Fruit fly (Drosophila melanogaster) whole organism, embryonic: ENCODE results near the gene bon.

Source experiments
- Bgb ChIP-seq: fragments of 200-800 bp; sonication (Bioruptor generic); IDR thresholded peaks from 2 replicates; pipeline ENCODE4 v1.3.6; 2022; ENCODE audit warnings: missing biosample characterization, missing genetic modification characterization; ENCODE audit not compliant: partially characterized antibody
- CG10147 ChIP-seq: fragments of 200-800 bp; sonication (Bioruptor generic); optimal IDR thresholded peaks from 2 replicates; lab custom pipeline; 2019; ENCODE audit warnings: missing biosample characterization, mild to moderate bottlenecking, missing genetic modification characterization, moderate library complexity
- CG11085 ChIP-seq: fragments of 200-800 bp; sonication (Bioruptor generic); IDR thresholded peaks from 2 replicates; pipeline ENCODE4 v1.3.6; 2022; ENCODE audit warnings: missing biosample characterization, missing genetic modification characterization
- CG14014 ChIP-seq: fragments of 200-800 bp; sonication (Bioruptor generic); IDR thresholded peaks from 2 replicates; pipeline ENCODE4 v1.3.6; 2022; ENCODE audit warnings: missing biosample characterization, missing genetic modification characterization
- CG14860 ChIP-seq: fragments of 200-800 bp; sonication (Bioruptor generic); IDR thresholded peaks from 3 replicates; pipeline ENCODE4 v1.3.6; 2022; ENCODE audit warnings: missing biosample characterization, missing genetic modification characterization; ENCODE audit not compliant: partially characterized antibody
- CG15269 ChIP-seq: fragments of 200-800 bp; sonication (Bioruptor generic); optimal IDR thresholded peaks from 2 replicates; lab custom pipeline; 2018; ENCODE audit warnings: missing biosample characterization, mild to moderate bottlenecking, missing genetic modification characterization, moderate library complexity
- CG1647 ChIP-seq: fragments of 200-800 bp; sonication (Bioruptor generic); optimal IDR thresholded peaks from 3 replicates; lab custom pipeline; 2016; ENCODE audit warnings: missing biosample characterization, missing genetic modification characterization
- CG17328 ChIP-seq: fragments of 200-800 bp; sonication (Bioruptor generic); IDR thresholded peaks from 2 replicates; pipeline ENCODE4 v1.3.6; 2022; ENCODE audit warnings: missing biosample characterization, missing genetic modification characterization
- CG18599 ChIP-seq: fragments of 200-800 bp; sonication (Bioruptor generic); optimal IDR thresholded peaks from 3 replicates; lab custom pipeline; 2017; ENCODE audit warnings: missing biosample characterization, missing genetic modification characterization, mild to moderate bottlenecking, moderate library complexity, missing genetic modification reagents
- CG34224 ChIP-seq: fragments of 200-800 bp; sonication (Bioruptor generic); IDR thresholded peaks from 3 replicates; pipeline ENCODE4 v1.3.6; 2022; ENCODE audit warnings: missing biosample characterization, missing genetic modification characterization; ENCODE audit not compliant: partially characterized antibody
- CG3847 ChIP-seq: fragments of 200-800 bp; sonication (Bioruptor generic); IDR thresholded peaks from 2 replicates; pipeline ENCODE4 v1.3.6; 2022; ENCODE audit warnings: missing biosample characterization, missing genetic modification characterization
- CG43689 ChIP-seq: fragments of 200-800 bp; sonication (Bioruptor generic); IDR thresholded peaks from 2 replicates; pipeline ENCODE4 v1.3.6; 2022; ENCODE audit warnings: missing biosample characterization, missing genetic modification characterization
- CG4854 ChIP-seq: fragments of 200-800 bp; sonication (Bioruptor generic); optimal IDR thresholded peaks from 2 replicates; lab custom pipeline; 2016; ENCODE audit warnings: missing biosample characterization, missing genetic modification characterization, inconsistent platforms
- CG8281 ChIP-seq: fragments of 200-800 bp; sonication (Bioruptor generic); optimal IDR thresholded peaks from 2 replicates; lab custom pipeline; 2018; ENCODE audit warnings: missing biosample characterization, mild to moderate bottlenecking, missing genetic modification characterization, moderate library complexity
- CG8765 ChIP-seq: fragments of 200-800 bp; sonication (Bioruptor generic); IDR thresholded peaks from 2 replicates; pipeline ENCODE4 v1.3.6; 2022; ENCODE audit warnings: missing biosample characterization, missing genetic modification characterization
- CG9215 ChIP-seq: fragments of 200-800 bp; sonication (Bioruptor generic); IDR thresholded peaks from 2 replicates; pipeline ENCODE4 v1.3.6; 2022; ENCODE audit warnings: missing biosample characterization, missing genetic modification characterization
- CG9876 ChIP-seq: fragments of 200-800 bp; sonication (Bioruptor generic); optimal IDR thresholded peaks from 2 replicates; lab custom pipeline; 2016; ENCODE audit warnings: missing biosample characterization, missing genetic modification characterization
- D ChIP-seq, 2 experiments: fragments of 200-800 bp in 1 of 2; fragments of >200 bp in 1 of 2; sonication (Bioruptor generic) in 1 of 2; optimal IDR thresholded peaks; 2 replicates in 1 of 2; 3 replicates in 1 of 2; lab custom pipeline; 2017; ENCODE audit warnings: mild to moderate bottlenecking in 1 of 2, missing biosample characterization in 1 of 2, missing genetic modification characterization in 1 of 2, missing genetic modification reagents in 1 of 2
- Fer3 ChIP-seq: fragments of 200-800 bp; sonication (Bioruptor generic); optimal IDR thresholded peaks from 2 replicates; lab custom pipeline; 2018; ENCODE audit warnings: missing biosample characterization, mild to moderate bottlenecking, missing genetic modification characterization, moderate library complexity
- Hey ChIP-seq: fragments of 200-800 bp; sonication (Bioruptor generic); optimal IDR thresholded peaks from 3 replicates; lab custom pipeline; 2018; ENCODE audit warnings: missing biosample characterization, mild to moderate bottlenecking, missing genetic modification characterization
- Kr ChIP-seq: fragments of 200-800 bp; sonication (Bioruptor generic); optimal IDR thresholded peaks from 2 replicates; lab custom pipeline; 2017; ENCODE audit warnings: missing biosample characterization, mild to moderate bottlenecking, missing genetic modification characterization
- Meics ChIP-seq: fragments of 200-800 bp; sonication (Bioruptor generic); optimal IDR thresholded peaks from 2 replicates; lab custom pipeline; 2017; ENCODE audit warnings: missing biosample characterization, mild to moderate bottlenecking, missing genetic modification characterization
- NC2β ChIP-seq: fragments of 200-800 bp; sonication (Bioruptor generic); optimal IDR thresholded peaks from 2 replicates; lab custom pipeline; 2016; ENCODE audit warnings: missing biosample characterization, missing genetic modification characterization
- Oaz ChIP-seq: fragments of 200-800 bp; sonication (Bioruptor generic); IDR thresholded peaks from 2 replicates; pipeline ENCODE4 v1.3.6; 2022; ENCODE audit warnings: missing biosample characterization, missing genetic modification characterization
- Opbp ChIP-seq: fragments of 200-800 bp; sonication (Bioruptor generic); IDR thresholded peaks from 3 replicates; pipeline ENCODE4 v1.3.6; 2022; ENCODE audit warnings: missing biosample characterization, missing genetic modification characterization; ENCODE audit not compliant: partially characterized antibody
- Optix ChIP-seq: fragments of 200-800 bp; sonication (Bioruptor generic); IDR thresholded peaks from 3 replicates; pipeline ENCODE4 v1.3.6; 2022; ENCODE audit warnings: missing biosample characterization, missing genetic modification characterization
- cas ChIP-seq: fragments of 200-800 bp; sonication (Bioruptor generic); IDR thresholded peaks from 2 replicates; pipeline ENCODE4 v1.3.6; 2022; ENCODE audit warnings: missing biosample characterization, missing genetic modification characterization
- caup ChIP-seq: fragments of 200-800 bp; sonication (Bioruptor generic); optimal IDR thresholded peaks from 3 replicates; lab custom pipeline; 2017; ENCODE audit warnings: missing biosample characterization, mild to moderate bottlenecking, missing genetic modification characterization, moderate library complexity; ENCODE audit not compliant: severe bottlenecking
- crp ChIP-seq, 2 experiments: fragments of 200-800 bp; sonication (Bioruptor generic); optimal IDR thresholded peaks; 2 replicates in 1 of 2; 3 replicates in 1 of 2; lab custom pipeline; 2017; ENCODE audit warnings: missing biosample characterization in 2 of 2, missing genetic modification characterization in 2 of 2, mild to moderate bottlenecking in 1 of 2, moderate library complexity in 1 of 2
- dmrt11E ChIP-seq: fragments of 200-800 bp; sonication (Bioruptor generic); optimal IDR thresholded peaks from 3 replicates; lab custom pipeline; 2018; ENCODE audit warnings: missing biosample characterization, mild to moderate bottlenecking, missing genetic modification characterization, moderate library complexity
- grau ChIP-seq: fragments of 200-800 bp; optimal IDR thresholded peaks from 3 replicates; lab custom pipeline; 2019; ENCODE audit warnings: missing biosample characterization, mild to moderate bottlenecking, missing genetic modification characterization, moderate library complexity
- hb ChIP-seq: fragments of 200-800 bp; sonication (Bioruptor generic); IDR thresholded peaks from 3 replicates; pipeline ENCODE4 v1.3.6; 2022; ENCODE audit warnings: missing biosample characterization, missing genetic modification characterization; ENCODE audit not compliant: partially characterized antibody
- kni ChIP-seq: fragments of 200-800 bp; sonication (Bioruptor generic); optimal IDR thresholded peaks from 3 replicates; lab custom pipeline; 2017; ENCODE audit warnings: mild to moderate bottlenecking, missing biosample characterization, missing genetic modification reagents, missing genetic modification characterization
- knrl ChIP-seq: fragments of 200-800 bp; sonication (Bioruptor generic); IDR thresholded peaks from 3 replicates; pipeline ENCODE4 v1.3.6; 2022; ENCODE audit warnings: missing biosample characterization, missing genetic modification characterization; ENCODE audit not compliant: partially characterized antibody
- lola ChIP-seq, 3 experiments: fragments of >200 bp in 2 of 3; fragments of 200-800 bp in 1 of 3; sonication (Bioruptor generic) in 1 of 3; optimal IDR thresholded peaks; 2 replicates each; lab custom pipeline; 2017 to 2019; ENCODE audit warnings: missing biosample characterization in 3 of 3, missing genetic modification characterization in 3 of 3, mild to moderate bottlenecking in 1 of 3, moderate library complexity in 1 of 3
- lov ChIP-seq, 2 experiments: fragments of 200-800 bp in 1 of 2; fragments of >200 bp in 1 of 2; sonication (Bioruptor generic) in 1 of 2; IDR thresholded peaks in 1 of 2; optimal IDR thresholded peaks in 1 of 2; 2 replicates in 1 of 2; 3 replicates in 1 of 2; pipeline versions ENCODE4 v1.3.6 to Lab custom; 2017 to 2022; ENCODE audit warnings: missing biosample characterization in 1 of 2, missing genetic modification characterization in 1 of 2
- nerfin-1 ChIP-seq: fragments of 200-800 bp; sonication (Bioruptor generic); optimal IDR thresholded peaks from 3 replicates; lab custom pipeline; 2019; ENCODE audit warnings: missing biosample characterization, mild to moderate bottlenecking, missing genetic modification characterization, moderate library complexity
- nom ChIP-seq: fragments of 200-800 bp; sonication (Bioruptor generic); optimal IDR thresholded peaks from 2 replicates; lab custom pipeline; 2017; ENCODE audit warnings: missing biosample characterization, missing genetic modification characterization, mild to moderate bottlenecking, moderate library complexity, missing genetic modification reagents
- org-1 ChIP-seq: fragments of 200-800 bp; sonication (Bioruptor generic); optimal IDR thresholded peaks from 2 replicates; lab custom pipeline; 2017; ENCODE audit warnings: missing biosample characterization, missing genetic modification characterization
- pum ChIP-seq: fragments of 200-800 bp; sonication (Bioruptor generic); optimal IDR thresholded peaks from 2 replicates; lab custom pipeline; 2016; ENCODE audit warnings: missing biosample characterization, missing genetic modification characterization
- ssp ChIP-seq: fragments of 200-800 bp; sonication (Bioruptor generic); IDR thresholded peaks from 2 replicates; pipeline ENCODE4 v1.3.6; 2022; ENCODE audit warnings: missing biosample characterization, missing genetic modification characterization
- stc ChIP-seq: fragments of 200-800 bp; sonication (Bioruptor generic); IDR thresholded peaks from 2 replicates; pipeline ENCODE4 v1.3.6; 2022; ENCODE audit warnings: missing biosample characterization, missing genetic modification characterization
- vvl ChIP-seq: fragments of 200-800 bp; sonication (Bioruptor generic); IDR thresholded peaks from 2 replicates; pipeline ENCODE4 v1.3.6; 2022; ENCODE audit warnings: missing biosample characterization, missing genetic modification characterization
- zen ChIP-seq: fragments of 200-800 bp; sonication (Bioruptor generic); optimal IDR thresholded peaks from 3 replicates; lab custom pipeline; 2018; ENCODE audit warnings: missing biosample characterization, mild to moderate bottlenecking, missing genetic modification characterization, moderate library complexity
- zfh1 ChIP-seq: fragments of 200-800 bp; sonication (Bioruptor generic); IDR thresholded peaks from 3 replicates; pipeline ENCODE4 v1.3.6; 2022; ENCODE audit warnings: missing biosample characterization, missing genetic modification characterization

The bon gene

dm6 chr3R:20587630-20588479, 5.1 kb upstream of the bon start, which contains the start of gene Septin2 (continued):
- TF ChIP-seq CG34224: no peak
- peak; percentile 62 for TF ChIP-seq CG10147 (GFP tag; lab: Kevin White, UChicago)
- TF ChIP-seq CG18599 (GFP tag; lab: Kevin White, UChicago): peak; percentile 79
- TF ChIP-seq Bgb (GFP tag; lab: Robert Waterston, UW): no peak
- TF ChIP-seq nerfin-1 (tag; lab: Kevin White, UChicago): peak; percentile 77
- TF ChIP-seq CG3847 (GFP tag; lab: Robert Waterston, UW): no peak
- TF ChIP-seq pum (GFP tag; lab: Kevin White, UChicago): peak; percentile 56
- TF ChIP-seq CG4854 (GFP tag; lab: Kevin White, UChicago): peak; percentile 65
- TF ChIP-seq crp (GFP tag; optimal IDR thresholded peaks at IDR 0.05; lab: Kevin White, UChicago): no peak
- no peak for TF ChIP-seq D (optimal IDR thresholded peaks at IDR 0.05; lab: Kevin White, UChicago)
- TF ChIP-seq D (GFP tag; optimal IDR thresholded peaks at IDR 0.05; lab: Kevin White, UChicago): peak; percentile 89
- peak; percentile 54; the same call in 1 of the 2 replicates for TF ChIP-seq CG17328 (GFP tag; lab: Robert Waterston, UW)
- TF ChIP-seq cas (GFP tag; lab: Robert Waterston, UW): no peak
- peak; percentile 68 for TF ChIP-seq caup (GFP tag; lab: Kevin White, UChicago)
- TF ChIP-seq CG9876 (GFP tag; lab: Kevin White, UChicago): no peak
- no peak for TF ChIP-seq Kr (GFP tag; lab: Kevin White, UChicago)
- no peak for TF ChIP-seq Oaz
- peak; percentile 38; the same call in 1 of the 2 replicates for TF ChIP-seq CG14014 (GFP tag; lab: Robert Waterston, UW)
- peak; percentile 73 for TF ChIP-seq zfh1 (GFP tag; lab: Robert Waterston, UW)
- TF ChIP-seq CG11085: no peak
- 0 out of 3 replicates have a peak, but pooled peaks have one; percentile 33 for TF ChIP-seq CG14860 (GFP tag; lab: Robert Waterston, UW)
- no peak; the same call in 1 of the 3 replicates for TF ChIP-seq Optix (GFP tag; lab: Robert Waterston, UW)
- TF ChIP-seq lov (optimal IDR thresholded peaks at IDR 0.05; lab: Kevin White, UChicago): no peak
- 0 out of 3 replicates have a peak, but pooled peaks have one; percentile 21 for TF ChIP-seq lov (GFP tag; IDR thresholded peaks at IDR 0.05; lab: Robert Waterston, UW)
- TF ChIP-seq kni (GFP tag; lab: Kevin White, UChicago): peak; percentile 71
- TF ChIP-seq Hey (tag; lab: Kevin White, UChicago): no peak
- TF ChIP-seq CG1647 (GFP tag; lab: Kevin White, UChicago): peak; percentile 68
- peak; percentile 53 for TF ChIP-seq CG8281 (tag; lab: Kevin White, UChicago)
- peak; percentile 83 for TF ChIP-seq grau
- TF ChIP-seq dmrt11E (tag; lab: Kevin White, UChicago): peak; percentile 78
- peak; percentile 64 for TF ChIP-seq NC2β (GFP tag; lab: Kevin White, UChicago)
- peak; percentile 77 for TF ChIP-seq CG15269 (tag; lab: Kevin White, UChicago)
- no peak for TF ChIP-seq hb (GFP tag; lab: Robert Waterston, UW)
- TF ChIP-seq knrl (GFP tag; lab: Robert Waterston, UW): no peak
- peak; percentile 7; the same call in 1 of the 2 replicates for TF ChIP-seq CG8765 (GFP tag; lab: Robert Waterston, UW)
- peak; percentile 56; the same call in 1 of the 2 replicates for TF ChIP-seq ssp (GFP tag; lab: Robert Waterston, UW)
- peak; percentile 69 for TF ChIP-seq Fer3 (tag; lab: Kevin White, UChicago)
- peak in 1 of 3 experiments; percentile 83 for TF ChIP-seq lola (GFP tag; optimal IDR thresholded peaks at IDR 0.05; lab: Kevin White, UChicago)
- TF ChIP-seq zen (tag; lab: Kevin White, UChicago): peak; percentile 2
- TF ChIP-seq CG43689 (GFP tag; lab: Robert Waterston, UW): no peak
- TF ChIP-seq stc (GFP tag; lab: Robert Waterston, UW): peak; percentile 71
- peak; percentile 82 for TF ChIP-seq org-1 (GFP tag; lab: Kevin White, UChicago)
- TF ChIP-seq Meics (GFP tag; lab: Kevin White, UChicago): peak; percentile 71
- peak; percentile 52; the same call in 1 of the 2 replicates for TF ChIP-seq vvl (GFP tag; lab: Robert Waterston, UW)
- no peak for TF ChIP-seq Opbp
- peak; percentile 83 for TF ChIP-seq nom
- 0 out of 2 replicates have a peak, but pooled peaks have one; percentile 24 for TF ChIP-seq CG9215 (GFP tag; lab: Robert Waterston, UW)
